Worm (Caenorhabditis elegans) whole organism, L1 larva: ENCODE measurements around the gene Y73B6BL.44.

Experiments
- C34B4.2 ChIP-seq: sonication (generic microtip); optimal IDR thresholded peaks from 2 replicates; lab custom pipeline; 2017; ENCODE audit warnings: mild to moderate bottlenecking, missing genetic modification characterization, missing compliant biosample characterization
- F16B12.6 ChIP-seq: fragments of 150-350 bp; optimal IDR thresholded peaks from 2 replicates; lab custom pipeline; 2014; ENCODE audit warnings: missing biosample characterization, missing genetic modification characterization
- Y116A8C.19 ChIP-seq: sonication (generic microtip); optimal IDR thresholded peaks from 2 replicates; lab custom pipeline; 2016; ENCODE audit warnings: missing compliant biosample characterization, missing genetic modification characterization, borderline replicate concordance
- aha-1 ChIP-seq: fragments of 150-350 bp; optimal IDR thresholded peaks from 2 replicates; lab custom pipeline; 2014; ENCODE audit warnings: missing biosample characterization, missing genetic modification characterization
- alr-1 ChIP-seq: fragments of 200-800 bp; sonication (Bioruptor generic); optimal IDR thresholded peaks from 2 replicates; lab custom pipeline; 2018; ENCODE audit warnings: borderline replicate concordance, mild to moderate bottlenecking, missing genetic modification characterization, missing compliant biosample characterization
- ama-1 ChIP-seq: fragments of 150-350 bp; optimal IDR thresholded peaks from 2 replicates; lab custom pipeline; 2014
- ceh-8 ChIP-seq: fragments of 200-800 bp; sonication (Bioruptor generic); optimal IDR thresholded peaks from 2 replicates; lab custom pipeline; 2018; ENCODE audit warnings: mild to moderate bottlenecking, missing genetic modification characterization, moderate library complexity, missing compliant biosample characterization
- ces-1 ChIP-seq: fragments of 150-350 bp; optimal IDR thresholded peaks from 2 replicates; lab custom pipeline; 2014; ENCODE audit warnings: missing biosample characterization, missing genetic modification reagents, missing genetic modification characterization
- dpl-1 ChIP-seq, 3 experiments: fragments of 150-350 bp in 2 of 3; sonication (generic microtip) in 1 of 3; optimal IDR thresholded peaks; 2 replicates each; lab custom pipeline; 2014 to 2017; ENCODE audit warnings: missing biosample characterization in 3 of 3, missing genetic modification characterization in 3 of 3, missing genetic modification reagents in 3 of 3
- egl-13 ChIP-seq: sonication (generic microtip); optimal IDR thresholded peaks from 2 replicates; lab custom pipeline; 2016; ENCODE audit warnings: missing genotype, missing genetic modification reagents, missing genetic modification characterization, missing compliant biosample characterization
- egl-27 ChIP-seq, 2 experiments: fragments of 150-350 bp in 1 of 2; sonication (generic microtip); optimal IDR thresholded peaks; 3 replicates each; lab custom pipeline; 2017 to 2018; ENCODE audit warnings: missing biosample characterization in 2 of 2, missing genetic modification characterization in 2 of 2, missing genetic modification reagents in 2 of 2
- elt-3 ChIP-seq, 6 experiments: fragments of 150-350 bp in 1 of 6; sonication (generic microtip); optimal IDR thresholded peaks; 2 replicates each; lab custom pipeline; 2017 to 2018; ENCODE audit warnings: missing biosample characterization in 6 of 6, missing genetic modification characterization in 6 of 6, inconsistent platforms in 1 of 6
- fkh-10 ChIP-seq: sonication (generic microtip); optimal IDR thresholded peaks from 2 replicates; lab custom pipeline; 2017; ENCODE audit warnings: missing biosample characterization, missing genetic modification reagents, missing genetic modification characterization
- fkh-4 ChIP-seq: sonication (generic microtip); optimal IDR thresholded peaks from 2 replicates; lab custom pipeline; 2016; ENCODE audit warnings: missing compliant biosample characterization, missing genetic modification characterization, borderline replicate concordance
- fkh-8 ChIP-seq: sonication (generic microtip); optimal IDR thresholded peaks from 2 replicates; lab custom pipeline; 2016; ENCODE audit warnings: mild to moderate bottlenecking, missing genetic modification characterization, missing compliant biosample characterization
- hlh-4 ChIP-seq: sonication (generic microtip); optimal IDR thresholded peaks from 2 replicates; lab custom pipeline; 2016; ENCODE audit warnings: mild to moderate bottlenecking, missing genetic modification characterization, missing compliant biosample characterization
- irx-1 ChIP-seq: sonication (generic microtip); optimal IDR thresholded peaks from 2 replicates; lab custom pipeline; 2016; ENCODE audit warnings: missing genetic modification characterization, missing compliant biosample characterization
- jun-1 ChIP-seq: fragments of 150-350 bp; optimal IDR thresholded peaks from 2 replicates; lab custom pipeline; 2014; ENCODE audit warnings: missing biosample characterization, missing genetic modification reagents, missing genetic modification characterization
- lin-13 ChIP-seq: fragments of 150-350 bp; optimal IDR thresholded peaks from 2 replicates; lab custom pipeline; 2014; ENCODE audit warnings: missing biosample characterization, missing genetic modification reagents, missing genetic modification characterization
- lin-39 ChIP-seq: fragments of 150-350 bp; optimal IDR thresholded peaks from 2 replicates; lab custom pipeline; 2014; ENCODE audit warnings: missing biosample characterization, missing genetic modification reagents, missing genetic modification characterization
- lir-3 ChIP-seq: sonication (generic microtip); optimal IDR thresholded peaks from 2 replicates; lab custom pipeline; 2016; ENCODE audit warnings: mild to moderate bottlenecking, missing genetic modification characterization, moderate library complexity, missing compliant biosample characterization; ENCODE audit not compliant: poor library complexity
- lsy-2 ChIP-seq, 2 experiments: fragments of 150-350 bp; optimal IDR thresholded peaks; 2 replicates each; lab custom pipeline; 2014; ENCODE audit warnings: missing biosample characterization in 2 of 2, missing genetic modification characterization in 2 of 2
- mef-2 ChIP-seq: fragments of 150-350 bp; optimal IDR thresholded peaks from 2 replicates; lab custom pipeline; 2014; ENCODE audit warnings: missing biosample characterization, missing genetic modification characterization
- nhr-11 ChIP-seq: fragments of 150-350 bp; optimal IDR thresholded peaks from 2 replicates; lab custom pipeline; 2014; ENCODE audit warnings: missing biosample characterization, missing genetic modification characterization
- nhr-19 ChIP-seq: fragments of 200-800 bp; sonication (Bioruptor generic); conservative IDR thresholded peaks from 2 replicates; pipeline ENCODE4 v1.3.6; 2022; ENCODE audit warnings: missing genetic modification characterization, missing compliant biosample characterization
- nhr-47 ChIP-seq: sonication (generic microtip); optimal IDR thresholded peaks from 2 replicates; lab custom pipeline; 2016; ENCODE audit warnings: mild to moderate bottlenecking, missing genetic modification characterization, moderate library complexity, missing compliant biosample characterization
- nhr-77 ChIP-seq: fragments of 150-350 bp; optimal IDR thresholded peaks from 2 replicates; lab custom pipeline; 2014; ENCODE audit warnings: missing biosample characterization, missing genetic modification characterization
- nhr-84 ChIP-seq: sonication (generic microtip); optimal IDR thresholded peaks from 2 replicates; lab custom pipeline; 2017; ENCODE audit warnings: missing biosample characterization, missing genetic modification characterization
- nhr-85 ChIP-seq: sonication (generic microtip); peaks from one replicate; lab custom pipeline; 2016; ENCODE audit warnings: missing genetic modification characterization, inconsistent platforms, missing compliant biosample characterization
- rnt-1 ChIP-seq: sonication (generic microtip); optimal IDR thresholded peaks from 2 replicates; lab custom pipeline; 2016; ENCODE audit warnings: mild to moderate bottlenecking, missing genetic modification characterization, moderate library complexity, missing compliant biosample characterization
- skn-1 ChIP-seq: fragments of 150-350 bp; optimal IDR thresholded peaks from 2 replicates; lab custom pipeline; 2014; ENCODE audit warnings: missing biosample characterization, missing genetic modification characterization
- snpc-4 ChIP-seq: fragments of 150-350 bp; optimal IDR thresholded peaks from 2 replicates; lab custom pipeline; 2014; ENCODE audit warnings: missing biosample characterization, missing genetic modification characterization
- snu-23 ChIP-seq: sonication (generic microtip); optimal IDR thresholded peaks from 2 replicates; lab custom pipeline; 2016; ENCODE audit warnings: missing genetic modification characterization, missing compliant biosample characterization
- sox-4 ChIP-seq: sonication (generic microtip); optimal IDR thresholded peaks from 2 replicates; lab custom pipeline; 2016; ENCODE audit warnings: missing genetic modification characterization, missing compliant biosample characterization
- sptf-1 ChIP-seq: fragments of 150-350 bp; optimal IDR thresholded peaks from 2 replicates; lab custom pipeline; 2014; ENCODE audit warnings: missing biosample characterization, missing genetic modification characterization
- swsn-7 ChIP-seq: sonication (generic microtip); optimal IDR thresholded peaks from 2 replicates; lab custom pipeline; 2016; ENCODE audit warnings: missing genetic modification characterization, missing compliant biosample characterization
- tlp-1 ChIP-seq: fragments of 150-350 bp; optimal IDR thresholded peaks from 2 replicates; lab custom pipeline; 2014; ENCODE audit warnings: missing biosample characterization, missing genetic modification characterization
- unc-130 ChIP-seq: fragments of 150-350 bp; optimal IDR thresholded peaks from 2 replicates; lab custom pipeline; 2017; ENCODE audit warnings: missing biosample characterization, missing genetic modification characterization, inconsistent platforms
- unc-30 ChIP-seq: sonication (generic microtip); optimal IDR thresholded peaks from 2 replicates; lab custom pipeline; 2017; ENCODE audit warnings: missing biosample characterization, missing genetic modification characterization
- unc-86 ChIP-seq: sonication (generic microtip); optimal IDR thresholded peaks from 2 replicates; lab custom pipeline; 2016; ENCODE audit warnings: missing genetic modification characterization, missing compliant biosample characterization
- unc-98 ChIP-seq: fragments of 200-800 bp; sonication (Bioruptor generic); IDR thresholded peaks from 2 replicates; pipeline ENCODE4 v1.3.6; 2022; ENCODE audit warnings: missing genetic modification characterization, missing compliant biosample characterization
- vab-15 ChIP-seq: sonication (generic microtip); optimal IDR thresholded peaks from 2 replicates; lab custom pipeline; 2017; ENCODE audit warnings: missing genotype, mild to moderate bottlenecking, missing genetic modification characterization, missing compliant biosample characterization
- zip-4 ChIP-seq: fragments of 200-800 bp; sonication (Bioruptor generic); optimal IDR thresholded peaks from 2 replicates; lab custom pipeline; 2018; ENCODE audit warnings: mild to moderate bottlenecking, missing genetic modification characterization, moderate library complexity, missing compliant biosample characterization
- ztf-11 ChIP-seq, 2 experiments: sonication (generic microtip); optimal IDR thresholded peaks; 2 replicates each; lab custom pipeline; 2016 to 2017; ENCODE audit warnings: missing genetic modification characterization in 2 of 2, missing biosample characterization in 1 of 2, missing compliant biosample characterization in 1 of 2
- ztf-4 ChIP-seq: fragments of 150-350 bp; optimal IDR thresholded peaks from 2 replicates; lab custom pipeline; 2014; ENCODE audit warnings: missing biosample characterization, missing genetic modification characterization

Gene Y73B6BL.44

ce11 chrIV:6480978-6481377 is 12.4 kb upstream of the Y73B6BL.44 start (continued):
- TF ChIP-seq dpl-1 (GFP tag; optimal IDR thresholded peaks at IDR 0.05; lab: Kevin White, UChicago) (peak in 2 of 3 experiments; percentile 4 to 29), nhr-84 (no peak), C34B4.2 (no peak), sptf-1 (tag; lab: Kevin White, UChicago) (no peak), ceh-8 (GFP tag; lab: Kevin White, UChicago) (no peak), lir-3 (tag; lab: Kevin White, UChicago) (no peak), snpc-4 (no peak), lsy-2 (tag; optimal IDR thresholded peaks at IDR 0.05; lab: Kevin White, UChicago) (no peak), F16B12.6 (tag; lab: Kevin White, UChicago) (no peak), ztf-11 (tag; optimal IDR thresholded peaks at IDR 0.05; lab: Kevin White, UChicago) (no peak), vab-15 (tag; lab: Kevin White, UChicago) (no peak), fkh-10 (GFP tag; lab: Kevin White, UChicago) (no peak), irx-1 (tag; lab: Kevin White, UChicago) (no peak), nhr-19 (GFP tag; lab: Robert Waterston, UW) (peak; percentile 40), jun-1 (no peak), unc-86 (no peak), nhr-47 (tag; lab: Kevin White, UChicago) (no peak), snu-23 (peak; percentile 52), ztf-4 (tag; lab: Kevin White, UChicago) (no peak), ces-1 (GFP tag; lab: Kevin White, UChicago) (no peak), sox-4 (tag; lab: Kevin White, UChicago) (no peak), unc-130 (tag; lab: Kevin White, UChicago) (no peak), nhr-11 (no peak), nhr-77 (peak; percentile 43), unc-30 (tag; lab: Kevin White, UChicago) (no peak), unc-98 (GFP tag; lab: Robert Waterston, UW) (no peak), lin-13 (GFP tag; lab: Kevin White, UChicago) (no peak), lin-39 (tag; lab: Kevin White, UChicago) (no peak), Y116A8C.19 (tag; lab: Kevin White, UChicago) (no peak), tlp-1 (tag; lab: Kevin White, UChicago) (no peak), skn-1 (tag; lab: Kevin White, UChicago) (no peak), ama-1 (lab: Kevin White, UChicago) (no peak), hlh-4 (no peak), aha-1 (tag; lab: Kevin White, UChicago) (no peak), mef-2 (no peak), nhr-85 (tag; lab: Kevin White, UChicago) (peak; percentile 57), fkh-8 (tag; lab: Kevin White, UChicago) (no peak), rnt-1 (peak; percentile 44), fkh-4 (no peak)

DNA sequence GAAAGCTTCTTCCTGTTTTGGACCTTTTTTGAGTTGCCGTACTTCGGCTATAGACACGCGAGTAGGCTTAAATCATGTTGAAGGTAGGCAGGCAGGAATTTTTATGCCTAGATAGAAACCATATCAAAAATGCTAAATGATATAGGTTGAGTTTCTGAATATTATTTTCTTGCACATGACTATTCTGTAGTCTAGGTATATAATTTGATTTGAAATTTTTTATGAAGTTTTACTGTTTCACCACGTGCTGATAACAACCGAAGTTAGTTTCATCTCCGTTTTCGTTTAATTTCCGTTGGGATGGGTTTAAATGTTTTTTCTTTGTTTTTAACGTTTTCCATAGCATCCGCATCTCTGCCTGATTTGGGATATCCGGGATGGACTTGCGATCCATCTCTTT is 6.4 kb upstream of the Y73B6BL.44 start, which contains the start of gene Y73B6BL.37:
Y73B6BL.37 (plus strand) TSS at position 301 of the 400 bp plus-strand sequence.
- TF ChIP-seq egl-13 (tag; lab: Kevin White, UChicago) (no peak), alr-1 (tag; lab: Kevin White, UChicago) (no peak), snu-23 (no peak), sox-4 (tag; lab: Kevin White, UChicago) (no peak), egl-27 (tag; optimal IDR thresholded peaks at IDR 0.05; lab: Kevin White, UChicago) (no peak), zip-4 (no peak), swsn-7 (no peak), elt-3 (tag; optimal IDR thresholded peaks at IDR 0.05; lab: Kevin White, UChicago) (no peak)
